Worm (Caenorhabditis elegans) whole organism, dauer: ENCODE measurements around the gene vha-17.

Experiments used
- unc-62 ChIP-seq: sonication (generic microtip); optimal IDR thresholded peaks from 2 replicates; lab custom pipeline; 2017; ENCODE audit warnings: missing biosample characterization, missing genetic modification reagents, missing genetic modification characterization

Gene vha-17

DNA sequence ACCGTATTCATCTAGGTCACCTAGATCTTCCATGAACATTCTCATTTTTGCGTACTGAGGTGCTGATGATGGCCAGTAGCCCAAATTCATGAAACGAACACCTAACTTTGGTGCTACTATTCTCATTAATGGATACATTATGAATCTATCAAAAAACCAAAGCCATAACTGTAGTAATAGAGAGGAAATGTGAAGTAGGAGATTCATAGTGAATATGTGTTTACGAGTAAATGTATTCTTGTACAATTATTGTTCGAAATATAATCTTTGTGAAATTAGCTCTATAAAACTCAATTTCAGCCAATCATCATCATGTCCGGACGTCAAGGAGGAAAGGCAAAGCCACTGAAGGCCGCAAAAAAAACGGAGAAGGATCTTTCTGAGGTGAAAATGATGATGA is 2.5 kb upstream of the vha-17 start, which contains the start of the genes F49C12.11 and nemt-1:
TSS of gene F49C12.11 (plus strand) at position 301 of the 400 bp plus-strand sequence.
TSS of gene nemt-1 (minus strand) at position 360 of the 400 bp plus-strand sequence.
- no peak for TF ChIP-seq unc-62 (GFP tag; lab: Kevin White, UChicago)

DNA sequence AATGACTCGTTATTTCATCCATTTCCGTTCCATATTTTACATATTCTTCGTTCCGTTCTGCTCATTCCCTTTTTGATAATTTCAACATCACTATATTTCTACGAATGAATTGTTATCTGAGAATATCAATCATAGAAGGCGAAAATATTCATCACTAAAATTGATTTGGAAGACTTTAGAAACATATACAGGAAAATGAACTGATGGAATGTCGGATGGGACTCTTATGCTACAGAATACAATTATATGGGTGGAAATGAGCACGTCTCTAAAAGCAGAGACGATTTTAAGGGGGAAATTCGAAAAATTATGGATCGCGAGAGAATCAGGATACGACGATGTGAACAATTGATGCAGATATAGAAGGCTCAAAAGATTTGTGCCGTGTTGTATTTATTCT is 1.6 kb upstream of the vha-17 start:
- no peak for TF ChIP-seq unc-62 (GFP tag; lab: Kevin White, UChicago)

DNA sequence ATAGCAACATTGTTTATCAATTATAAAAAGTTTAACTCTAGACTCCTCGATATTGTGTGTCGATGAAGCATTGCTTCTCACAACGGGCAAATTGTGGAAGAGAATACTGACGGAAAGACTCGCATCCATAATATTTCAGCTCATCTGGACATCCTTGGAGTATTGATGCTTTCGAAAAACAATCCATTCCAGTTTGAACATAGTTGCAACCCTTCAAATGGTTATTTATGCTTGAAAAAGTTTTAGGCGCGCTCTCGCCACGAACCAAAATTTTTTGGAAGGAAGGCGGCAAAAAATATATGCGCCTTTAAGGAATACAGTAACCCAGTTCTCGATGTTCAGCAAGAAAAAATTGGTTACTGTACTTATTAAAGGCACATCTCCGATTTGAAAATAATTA is 888 bp downstream of the vha-17 start:
- TF ChIP-seq unc-62 (GFP tag; lab: Kevin White, UChicago) = no peak

DNA sequence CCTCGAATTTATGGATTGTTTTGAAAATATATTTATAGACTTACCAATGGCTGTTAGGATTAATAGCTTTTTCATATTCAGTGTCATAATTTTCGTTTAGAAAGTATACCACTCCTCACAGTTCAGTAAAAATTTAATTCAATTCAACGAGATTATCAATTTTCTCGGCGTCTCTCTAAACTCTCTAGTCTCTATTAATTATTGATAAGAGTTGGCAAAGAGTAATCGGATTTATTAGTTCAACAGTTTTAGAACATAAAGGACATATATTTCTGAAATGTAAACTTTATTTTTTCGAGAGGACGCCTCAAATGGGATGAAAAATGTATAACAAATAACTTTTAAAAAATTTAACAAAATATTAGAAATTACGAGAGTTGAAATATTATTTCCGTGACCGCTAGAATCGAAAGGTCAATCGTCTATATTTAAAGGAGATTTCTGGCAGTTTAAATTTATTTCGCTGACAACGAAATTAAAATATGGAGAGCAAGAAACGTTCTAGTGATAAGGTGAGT is 2.4 kb downstream of the vha-17 start, which contains the start of the genes nspg-11 and F49C12.15:
TSS of gene nspg-11 (minus strand) at position 101 of the 518 bp plus-strand sequence.
TSS of gene F49C12.15 (plus strand) at position 468 of the 518 bp plus-strand sequence.
- TF ChIP-seq unc-62 (GFP tag; lab: Kevin White, UChicago) = no peak

DNA sequence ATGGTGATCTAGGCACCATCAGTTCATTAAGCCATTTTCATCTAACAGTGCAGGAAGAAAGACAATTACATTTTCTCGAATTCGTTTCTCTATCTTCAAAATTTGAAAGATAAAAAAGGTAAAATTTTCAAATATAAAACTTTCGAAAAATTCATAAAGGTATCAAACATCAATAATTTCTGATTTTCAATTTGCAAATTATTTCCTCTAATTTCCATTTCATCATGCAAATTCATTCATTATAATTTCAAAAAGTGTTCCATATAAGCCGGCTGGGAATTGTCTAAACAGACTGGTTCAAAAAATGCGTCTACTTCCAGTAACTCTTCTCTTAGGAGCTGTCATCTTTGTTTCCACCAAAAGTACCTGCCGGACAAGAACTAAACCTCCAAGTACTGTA is 6.1 kb downstream of the vha-17 start, which contains the start of gene clec-183:
TSS of gene clec-183 (plus strand) at position 301 of the 400 bp plus-strand sequence.
- TF ChIP-seq unc-62 (GFP tag; lab: Kevin White, UChicago) = no peak

DNA sequence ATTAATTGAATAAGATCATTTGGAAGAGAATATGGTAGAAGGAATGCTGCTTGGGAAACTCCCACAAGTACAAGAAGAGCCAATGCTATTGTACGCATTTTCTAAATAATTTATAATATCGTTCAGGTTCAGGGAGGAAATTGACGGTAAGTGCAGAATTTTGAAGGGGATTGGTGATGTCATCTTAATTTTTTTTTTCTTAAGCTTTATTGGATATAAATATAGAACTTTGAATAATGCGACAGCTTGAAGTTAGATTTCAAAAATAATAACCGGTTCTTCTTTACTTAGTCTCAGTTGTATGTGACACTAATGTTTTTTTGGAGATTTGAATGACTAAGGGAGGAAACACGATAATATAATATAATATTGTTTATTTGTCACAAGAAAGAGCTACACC is 9.2 kb downstream of the vha-17 start, which contains the start of gene nspg-7.1:
TSS of gene nspg-7.1 (minus strand) at position 101 of the 400 bp plus-strand sequence.
- no peak for TF ChIP-seq unc-62 (GFP tag; lab: Kevin White, UChicago)

- TF ChIP-seq unc-62 (GFP tag; lab: Kevin White, UChicago) = no peak
Observed at ce11 chrIV:9333007-9333406, 11.4 kb downstream of the vha-17 start.

- no peak for TF ChIP-seq unc-62 (GFP tag; lab: Kevin White, UChicago)
Observed at ce11 chrIV:9335552-9336251, 14.1 kb downstream of the vha-17 start, which contains the start of the genes coa-4 and T20D3.14. Gene coa-4, minus strand, starts transcription at chrIV:9335602. Gene T20D3.14, minus strand, starts transcription at chrIV:9335909.

DNA sequence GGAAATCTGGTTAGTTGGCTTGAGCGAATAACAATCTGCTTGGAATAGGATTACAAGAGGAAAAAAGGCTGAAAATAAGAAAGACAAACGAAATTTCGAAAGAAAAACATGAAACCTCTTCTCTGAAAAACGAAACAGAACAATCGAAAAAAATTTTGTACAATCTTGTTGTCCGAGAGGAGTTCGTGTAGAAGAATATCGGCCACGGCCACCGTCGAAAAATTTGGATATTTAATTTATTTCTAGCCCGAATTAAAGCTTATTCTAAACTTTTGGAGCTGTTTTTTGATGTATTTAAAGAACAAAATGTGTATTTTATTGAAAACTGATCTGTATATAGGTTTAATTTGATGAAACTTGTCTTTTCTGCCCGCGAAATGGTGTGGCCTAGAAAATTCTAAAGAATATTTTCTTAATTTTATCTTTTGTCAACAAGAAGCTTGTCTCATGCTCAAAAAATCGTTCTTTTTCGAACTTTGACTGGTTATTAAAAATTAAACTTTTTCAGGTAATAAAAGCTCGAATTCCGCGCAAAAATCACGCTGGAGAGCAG is 15.0 kb downstream of the vha-17 start, which contains the start of gene T20D3.5:
TSS of gene T20D3.5 (plus strand) at position 503 of the 553 bp plus-strand sequence.
- TF ChIP-seq unc-62 (GFP tag; lab: Kevin White, UChicago) = no peak

DNA sequence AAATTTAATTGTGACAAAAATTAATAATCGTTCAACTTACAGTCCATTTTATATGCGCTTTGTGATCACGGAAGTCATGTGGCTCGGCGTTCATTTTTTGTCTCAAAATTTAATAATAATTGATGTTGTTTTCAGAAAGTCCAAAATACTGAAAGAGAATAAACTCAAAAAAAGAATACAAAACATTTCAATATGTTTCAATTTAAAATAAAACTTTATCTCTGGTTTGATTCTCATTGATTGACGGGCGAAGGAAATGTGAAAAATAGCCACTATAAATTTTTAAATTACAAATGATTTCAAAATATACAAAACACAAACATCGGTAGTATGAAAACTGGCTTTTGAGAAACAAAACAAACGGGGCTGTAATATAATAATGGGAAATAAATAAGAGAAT is 17.6 kb downstream of the vha-17 start, which contains the start of gene T20D3.6:
TSS of gene T20D3.6 (minus strand) at position 101 of the 400 bp plus-strand sequence.
- no peak for TF ChIP-seq unc-62 (GFP tag; lab: Kevin White, UChicago)

ce11 chrIV:9341591-9341990 is 20.0 kb downstream of the vha-17 start, which contains the start of gene vps-26:
Gene vps-26, minus strand, starts transcription at chrIV:9341790.
- no peak for TF ChIP-seq unc-62 (GFP tag; lab: Kevin White, UChicago)

- TF ChIP-seq unc-62 (GFP tag; lab: Kevin White, UChicago) = no peak
Observed at ce11 chrIV:9343102-9343599, 21.6 kb downstream of the vha-17 start, which contains the start of gene pigc-1. Gene pigc-1, minus strand, starts transcription at chrIV:9343152.

DNA sequence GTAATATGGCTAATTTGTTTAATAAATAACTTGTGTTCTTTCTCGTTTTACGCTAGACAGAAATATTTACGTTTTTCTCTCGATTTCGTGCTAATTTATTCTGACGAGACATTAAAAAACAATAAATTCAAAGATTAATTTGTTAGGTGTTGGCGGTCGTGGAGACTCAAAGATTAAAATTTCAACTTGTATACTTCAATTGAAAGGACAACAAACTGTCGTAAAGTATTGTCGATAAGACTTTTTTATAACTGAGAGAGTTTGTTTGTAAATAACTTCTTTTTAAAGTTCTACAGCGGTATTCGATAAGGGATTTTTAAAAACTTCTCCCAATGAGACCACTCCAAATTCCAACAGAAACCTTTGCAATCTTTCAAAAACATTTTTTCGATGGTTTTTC is 32.1 kb downstream of the vha-17 start:
- TF ChIP-seq unc-62 (GFP tag; lab: Kevin White, UChicago) = no peak

DNA sequence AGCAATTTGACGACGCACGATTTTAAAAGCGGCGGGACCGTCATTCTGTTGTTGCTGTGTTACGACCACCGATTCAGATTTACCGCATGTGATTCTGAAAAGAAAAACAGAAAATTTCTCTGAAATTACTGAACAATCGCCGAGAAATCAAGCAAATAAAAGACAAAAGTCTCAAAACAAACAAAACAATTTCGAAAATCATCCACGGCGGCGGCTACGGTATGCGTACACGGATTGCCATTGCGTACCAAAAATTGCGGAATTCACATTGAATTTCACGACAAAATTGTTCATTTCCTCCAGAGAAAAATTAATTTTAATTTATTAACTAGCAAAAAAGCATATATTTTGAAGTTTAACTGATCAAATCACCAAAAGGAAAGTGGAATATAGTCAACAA is 44.8 kb downstream of the vha-17 start, which contains the start of gene pezo-1:
TSS of gene pezo-1 (minus strand) at position 101 of the 400 bp plus-strand sequence.
- TF ChIP-seq unc-62 (GFP tag; lab: Kevin White, UChicago) = no peak

- no peak for TF ChIP-seq unc-62 (GFP tag; lab: Kevin White, UChicago)
Observed at ce11 chrIV:9367852-9368627, 46.4 kb downstream of the vha-17 start.
